Worm (Caenorhabditis elegans): ENCODE data around the gene syx-3.
A peak's percentile ranks its signal among the peaks of the same experiment; 100 is the strongest.

syx-3 gene

DNA sequence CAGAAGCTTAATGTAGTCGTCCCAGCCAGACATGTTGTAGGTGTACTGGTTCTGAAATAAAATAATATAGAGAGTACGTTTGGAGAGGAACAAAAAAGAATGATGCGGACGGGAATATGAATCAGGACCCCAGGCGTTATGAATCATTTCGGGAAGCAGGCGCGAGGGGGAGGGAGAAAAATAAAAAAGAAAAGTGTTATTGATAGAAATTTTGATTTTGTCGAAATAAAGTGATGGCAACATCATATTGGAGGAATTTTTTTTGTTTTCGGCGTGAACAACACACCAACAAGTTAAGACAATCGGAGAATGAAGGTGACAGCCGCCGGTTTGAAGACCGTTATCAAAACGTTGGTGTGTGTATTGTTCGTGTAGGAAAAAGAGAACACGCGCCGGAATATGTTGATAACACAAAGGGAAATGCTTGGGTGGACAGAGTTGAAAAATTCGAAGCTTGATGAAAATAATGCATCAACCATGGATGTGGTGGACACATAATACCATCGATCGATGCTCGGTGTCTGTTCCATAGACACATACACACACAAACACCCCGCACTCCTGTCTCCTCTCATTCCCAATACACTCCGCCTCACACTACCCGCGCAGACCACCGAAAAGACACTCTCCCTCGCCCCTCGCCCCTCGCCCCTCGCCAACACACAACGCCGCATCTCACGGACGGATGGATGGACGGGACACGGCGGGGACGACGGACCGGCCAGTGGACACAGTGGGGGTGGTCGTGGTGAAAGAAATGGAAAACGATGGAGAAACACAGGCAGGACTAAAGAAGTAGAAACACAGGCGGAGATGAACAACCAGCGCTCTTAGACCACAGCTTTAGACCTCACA lies 5.4 kb downstream of the syx-3 start, which contains the start of gene pfn-2:
Gene pfn-2, minus strand, starts transcription at position 51 of the 855 bp plus-strand sequence.
- no peak for TF ChIP-seq bed-1 (GFP tag; IDR thresholded peaks at IDR 0.05)
- TF ChIP-seq C17E4.6 (GFP tag; IDR thresholded peaks at IDR 0.05) = no peak
- 0 out of 2 replicates have a peak, but pooled peaks have one; percentile 49 for TF ChIP-seq ceh-58 (GFP tag; IDR thresholded peaks at IDR 0.05)
- peak; percentile 28 for TF ChIP-seq ets-4 (GFP tag; optimal IDR thresholded peaks at IDR 0.05)
- no peak for TF ChIP-seq rpc-1 (optimal IDR thresholded peaks at IDR 0.05)
- no peak for TF ChIP-seq rpc-1 (tag; optimal IDR thresholded peaks at IDR 0.05)
- peak; percentile 16 for TF ChIP-seq F52B5.7 (tag; optimal IDR thresholded peaks at IDR 0.05)
- peak; percentile 8 for TF ChIP-seq attf-5 (GFP tag; optimal IDR thresholded peaks at IDR 0.05)
- no peak for TF ChIP-seq egl-18 (GFP tag; IDR thresholded peaks at IDR 0.05)
- peak; percentile 53 for TF ChIP-seq gei-17 (GFP tag; optimal IDR thresholded peaks at IDR 0.05)
- no peak for TF ChIP-seq hlh-26 (GFP tag; conservative IDR thresholded peaks at IDR 0.05)
- TF ChIP-seq K12H6.12 (tag; optimal IDR thresholded peaks at IDR 0.05) = peak; percentile 13
- TF ChIP-seq snpc-1.1 (tag; optimal IDR thresholded peaks at IDR 0.05; ENCODE audit: insufficient read depth) = no peak
- TF ChIP-seq egrh-3 (GFP tag; IDR thresholded peaks at IDR 0.05) = peak; percentile 83; the same call in 1 of the 2 replicates
- TF ChIP-seq ekl-4 (GFP tag; IDR thresholded peaks at IDR 0.05) = 0 out of 2 replicates have a peak, but pooled peaks have one; percentile 35
- no peak for TF ChIP-seq cebp-1 (GFP tag; IDR thresholded peaks at IDR 0.05)
- TF ChIP-seq cebp-1 (tag; optimal IDR thresholded peaks at IDR 0.05) = peak; percentile 48
- peak; percentile 58; the same call in 1 of the 2 replicates for TF ChIP-seq dox-1 (GFP tag; IDR thresholded peaks at IDR 0.05)
- TF ChIP-seq let-607 (tag; optimal IDR thresholded peaks at IDR 0.05) = no peak
- 0 out of 2 replicates have a peak, but pooled peaks have one; percentile 77 for TF ChIP-seq F37B4.10 (GFP tag; IDR thresholded peaks at IDR 0.05)
- no peak for TF ChIP-seq zim-3 (tag; optimal IDR thresholded peaks at IDR 0.05)
- TF ChIP-seq zfh-2 (GFP tag; conservative IDR thresholded peaks at IDR 0.05) = peak; percentile 98
- TF ChIP-seq C06A6.2 (GFP tag; conservative IDR thresholded peaks at IDR 0.05) = no peak
- TF ChIP-seq ZK185.1 (tag; optimal IDR thresholded peaks at IDR 0.05; ENCODE audit: poor library complexity, severe bottlenecking) = no peak
- TF ChIP-seq chd-7 (tag; optimal IDR thresholded peaks at IDR 0.05) = peak; percentile 40
- peak; percentile 37 for TF ChIP-seq ceh-27 (GFP tag; optimal IDR thresholded peaks at IDR 0.05)
- TF ChIP-seq lin-35 (GFP tag; optimal IDR thresholded peaks at IDR 0.05) = no peak
- TF ChIP-seq ccch-3 (GFP tag; optimal IDR thresholded peaks at IDR 0.05) = no peak
- TF ChIP-seq F10E7.11 (tag; optimal IDR thresholded peaks at IDR 0.05) = no peak
- no peak for TF ChIP-seq ceh-100 (GFP tag; IDR thresholded peaks at IDR 0.05)
- no peak for TF ChIP-seq hmg-20 (GFP tag; IDR thresholded peaks at IDR 0.05)
- TF ChIP-seq bed-2 (GFP tag; IDR thresholded peaks at IDR 0.05) = no peak
- TF ChIP-seq nhr-80 (tag; optimal IDR thresholded peaks at IDR 0.05) = peak; percentile 79
- TF ChIP-seq nfyb-1 (GFP tag; IDR thresholded peaks at IDR 0.05) = peak; percentile 69

DNA sequence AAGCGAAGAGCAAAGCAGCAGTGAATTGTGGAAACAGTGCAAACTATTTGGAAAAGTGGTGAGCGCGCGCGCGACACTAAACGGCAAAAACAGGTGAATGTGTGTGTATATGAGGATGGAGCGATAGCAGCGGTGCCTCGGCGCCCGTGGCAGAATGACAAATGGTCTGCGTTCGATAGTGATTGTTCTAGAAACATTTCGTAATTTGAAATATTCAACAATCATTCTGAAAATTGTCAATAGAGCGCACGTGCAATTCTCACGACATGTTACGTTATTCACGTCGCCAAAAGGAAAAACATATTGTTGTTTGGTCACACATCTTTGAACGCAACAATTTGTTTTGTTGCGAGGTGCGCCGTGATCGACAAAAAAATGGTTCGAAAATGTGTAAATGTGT lies 6.4 kb downstream of the syx-3 start:
- TF ChIP-seq nhr-80 (tag; optimal IDR thresholded peaks at IDR 0.05) (peak; percentile 61), B0336.3 (GFP tag; IDR thresholded peaks at IDR 0.05) (peak; percentile 60), lin-40 (tag; optimal IDR thresholded peaks at IDR 0.05) (peak; percentile 14), ceh-58 (GFP tag; IDR thresholded peaks at IDR 0.05) (no peak), cebp-1 (GFP tag; IDR thresholded peaks at IDR 0.05) (peak; percentile 71), cebp-1 (tag; optimal IDR thresholded peaks at IDR 0.05) (peak; percentile 89), attf-5 (GFP tag; optimal IDR thresholded peaks at IDR 0.05) (peak; percentile 15), ceh-79 (tag; optimal IDR thresholded peaks at IDR 0.05) (no peak), snpc-4 (GFP tag; optimal IDR thresholded peaks at IDR 0.05) (no peak), snpc-4 (tag; optimal IDR thresholded peaks at IDR 0.05) (peak in 1 of 4 experiments; percentile 38)
